Worm (Caenorhabditis elegans) whole organism, L4/young adult: ENCODE measurements around the gene C36E8.6.

Experiments
- dao-5 ChIP-seq: sonication (generic microtip); optimal IDR thresholded peaks from 2 replicates; lab custom pipeline; 2016; ENCODE audit warnings: missing genotype, missing genetic modification characterization, moderate library complexity, missing compliant biosample characterization
- him-1 ChIP-seq: sonication (generic microtip); optimal IDR thresholded peaks from 2 replicates; lab custom pipeline; 2016; ENCODE audit warnings: missing genotype, missing genetic modification reagents, missing genetic modification characterization, missing compliant biosample characterization

- TF ChIP-seq him-1 (tag; lab: Kevin White, UChicago) (no peak), dao-5 (no peak)
These were observed 17.5 kb upstream of the C36E8.6 start for ce11 chrIII:3970395-3970794.
